Fruit fly (Drosophila melanogaster) whole organism, wandering third instar larva: ENCODE data around the gene CG14109.

Experiments used
- Abd-B ChIP-seq: fragments of >200 bp; optimal IDR thresholded peaks from 2 replicates; lab custom pipeline; 2017; ENCODE audit warnings: missing biosample characterization, missing genetic modification characterization
- CG9705 ChIP-seq: fragments of 200-800 bp; sonication (Bioruptor generic); optimal IDR thresholded peaks from 2 replicates; lab custom pipeline; 2018; ENCODE audit warnings: missing biosample characterization, mild to moderate bottlenecking, missing genetic modification characterization
- CrebA ChIP-seq: fragments of 200-800 bp; sonication (Bioruptor generic); optimal IDR thresholded peaks from 2 replicates; lab custom pipeline; 2016; ENCODE audit warnings: missing biosample characterization, mild to moderate bottlenecking, missing genetic modification characterization, borderline replicate concordance
- Dfd ChIP-seq: fragments of >200 bp; optimal IDR thresholded peaks from 2 replicates; lab custom pipeline; 2017; ENCODE audit warnings: missing biosample characterization, missing genetic modification characterization
- Dif ChIP-seq: fragments of 200-275, 200-300 bp; sonication (Bioruptor generic); optimal IDR thresholded peaks from 2 replicates; lab custom pipeline; 2018; ENCODE audit warnings: missing biosample characterization, missing genetic modification characterization; ENCODE audit not compliant: partially characterized antibody
- GATAd ChIP-seq: sonication (Bioruptor generic); optimal IDR thresholded peaks from 2 replicates; lab custom pipeline; 2016; ENCODE audit warnings: missing biosample characterization, missing genetic modification characterization
- HLH106 ChIP-seq: fragments of 200-800 bp; optimal IDR thresholded peaks from 3 replicates; lab custom pipeline; 2019; ENCODE audit warnings: missing biosample characterization, mild to moderate bottlenecking, missing genetic modification characterization, moderate library complexity
- Hnf4 ChIP-seq: fragments of 200-800 bp; sonication (Bioruptor generic); optimal IDR thresholded peaks from 2 replicates; lab custom pipeline; 2016; ENCODE audit warnings: missing biosample characterization, mild to moderate bottlenecking, missing genetic modification characterization
- Hr78 ChIP-seq: fragments of >200 bp; optimal IDR thresholded peaks from 2 replicates; lab custom pipeline; 2017; ENCODE audit warnings: missing biosample characterization, missing genetic modification characterization
- Mio ChIP-seq: sonication (Bioruptor generic); optimal IDR thresholded peaks from 2 replicates; lab custom pipeline; 2016; ENCODE audit warnings: missing biosample characterization, missing genetic modification characterization
- OdsH ChIP-seq: fragments of 200-800 bp; sonication (Bioruptor generic); optimal IDR thresholded peaks from 2 replicates; lab custom pipeline; 2016; ENCODE audit warnings: missing biosample characterization, mild to moderate bottlenecking, missing genetic modification characterization
- Rel ChIP-seq, 2 experiments: fragments of 200-800 bp; sonication (Bioruptor generic) in 1 of 2; optimal IDR thresholded peaks; 2 replicates in 1 of 2; 3 replicates in 1 of 2; lab custom pipeline; 2016 to 2019; ENCODE audit warnings: mild to moderate bottlenecking in 2 of 2, missing biosample characterization in 2 of 2, missing genetic modification characterization in 2 of 2, moderate library complexity in 1 of 2
- Sp1 ChIP-seq: fragments of 200-800 bp; sonication (Bioruptor generic); optimal IDR thresholded peaks from 3 replicates; lab custom pipeline; 2019; ENCODE audit warnings: missing biosample characterization, mild to moderate bottlenecking, missing genetic modification characterization, moderate library complexity
- brk ChIP-seq: fragments of 200-800 bp; sonication (Bioruptor generic); optimal IDR thresholded peaks from 2 replicates; lab custom pipeline; 2016; ENCODE audit warnings: missing biosample characterization, mild to moderate bottlenecking, missing genetic modification characterization
- dmrt93B ChIP-seq: fragments of 200-800 bp; sonication (Bioruptor generic); optimal IDR thresholded peaks from 2 replicates; lab custom pipeline; 2018; ENCODE audit warnings: missing biosample characterization, mild to moderate bottlenecking, missing genetic modification characterization
- ey ChIP-seq: fragments of 200-800 bp; sonication (Bioruptor generic); optimal IDR thresholded peaks from 2 replicates; lab custom pipeline; 2016; ENCODE audit warnings: missing biosample characterization, missing genetic modification characterization
- fru ChIP-seq: fragments of 200-800 bp; sonication (Bioruptor generic); optimal IDR thresholded peaks from 3 replicates; lab custom pipeline; 2016; ENCODE audit warnings: missing biosample characterization, mild to moderate bottlenecking, missing genetic modification characterization
- h ChIP-seq: fragments of 200-800 bp; sonication (Bioruptor generic); optimal IDR thresholded peaks from 3 replicates; lab custom pipeline; 2016; ENCODE audit warnings: missing biosample characterization, mild to moderate bottlenecking, missing genetic modification characterization
- jim ChIP-seq: fragments of 175-275, 200-325 bp; sonication (Bioruptor generic); optimal IDR thresholded peaks from 2 replicates; lab custom pipeline; 2016; ENCODE audit warnings: missing biosample characterization, mild to moderate bottlenecking, missing genetic modification characterization
- lola ChIP-seq: fragments of >200 bp; optimal IDR thresholded peaks from 2 replicates; lab custom pipeline; 2017; ENCODE audit warnings: missing biosample characterization, missing genetic modification characterization
- pan ChIP-seq: fragments of >200 bp; optimal IDR thresholded peaks from 2 replicates; lab custom pipeline; 2017
- psq ChIP-seq: fragments of 200-800 bp; sonication (Bioruptor generic); optimal IDR thresholded peaks from 3 replicates; lab custom pipeline; 2017; ENCODE audit warnings: missing biosample characterization, mild to moderate bottlenecking, missing genetic modification characterization, moderate library complexity
- rgr ChIP-seq: fragments of 200-800 bp; sonication (Bioruptor generic); optimal IDR thresholded peaks from 3 replicates; lab custom pipeline; 2016; ENCODE audit warnings: missing biosample characterization, mild to moderate bottlenecking, missing genetic modification characterization
- sage ChIP-seq: fragments of 200-800 bp; sonication (Bioruptor generic); optimal IDR thresholded peaks from 2 replicates; lab custom pipeline; 2016; ENCODE audit warnings: missing biosample characterization, mild to moderate bottlenecking, missing genetic modification characterization
- sv ChIP-seq: fragments of 200-800 bp; sonication (Bioruptor generic); optimal IDR thresholded peaks from 3 replicates; lab custom pipeline; 2016; ENCODE audit warnings: missing biosample characterization, missing genetic modification characterization
- tai ChIP-seq: sonication (Bioruptor generic); optimal IDR thresholded peaks from 2 replicates; lab custom pipeline; 2016; ENCODE audit warnings: missing biosample characterization, missing genetic modification characterization
- usp ChIP-seq: fragments of >200 bp; optimal IDR thresholded peaks from 2 replicates; lab custom pipeline; 2017; ENCODE audit warnings: missing biosample characterization, missing genetic modification characterization
- woc ChIP-seq: sonication (Bioruptor generic); optimal IDR thresholded peaks from 2 replicates; lab custom pipeline; 2016; ENCODE audit warnings: missing biosample characterization, mild to moderate bottlenecking, missing genetic modification characterization

Gene CG14109

dm6 chr3L:13433522-13433921 lies 7.2 kb upstream of the CG14109 start:
- TF ChIP-seq usp (GFP tag; lab: Kevin White, UChicago) (no peak), jim (GFP tag; lab: Kevin White, UChicago) (no peak), rgr (GFP tag; lab: Kevin White, UChicago) (no peak)

DNA sequence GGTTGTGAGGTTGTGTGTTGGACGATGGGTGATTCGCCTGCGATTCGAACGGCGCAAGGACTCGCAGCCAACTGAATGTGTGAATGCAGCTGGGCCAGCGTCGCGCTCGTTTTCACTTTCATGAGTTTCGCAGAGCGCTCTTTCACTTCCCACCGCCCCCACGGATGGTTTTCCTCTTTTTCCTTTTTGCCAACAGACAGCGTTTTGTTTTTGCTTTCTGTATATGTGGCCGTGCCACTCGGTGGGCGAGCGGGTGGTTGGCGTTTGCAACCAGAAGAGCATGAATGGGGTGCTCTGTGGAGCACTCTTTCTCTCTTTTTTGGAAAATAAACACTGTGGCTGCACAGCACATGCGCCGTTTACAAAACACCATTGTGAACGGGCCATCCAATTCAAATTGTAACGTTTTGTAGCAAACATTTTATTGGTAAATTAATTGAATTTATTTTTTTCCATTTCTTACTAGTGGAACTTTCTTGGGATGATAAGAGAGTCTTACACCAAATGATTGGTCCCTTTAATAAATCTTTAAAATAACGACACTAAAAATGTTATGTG lies 5.5 kb upstream of the CG14109 start, which contains the start of gene CG10713:
CG10713 (minus strand) TSS at position 60 of the 558 bp plus-strand sequence.
- TF ChIP-seq Sp1 (GFP tag; lab: Kevin White, UChicago) (peak; percentile 5), jim (GFP tag; lab: Kevin White, UChicago) (no peak), Abd-B (GFP tag; lab: Kevin White, UChicago) (no peak)
- TF ChIP-seq, all 38 proteins: peak for 1

DNA sequence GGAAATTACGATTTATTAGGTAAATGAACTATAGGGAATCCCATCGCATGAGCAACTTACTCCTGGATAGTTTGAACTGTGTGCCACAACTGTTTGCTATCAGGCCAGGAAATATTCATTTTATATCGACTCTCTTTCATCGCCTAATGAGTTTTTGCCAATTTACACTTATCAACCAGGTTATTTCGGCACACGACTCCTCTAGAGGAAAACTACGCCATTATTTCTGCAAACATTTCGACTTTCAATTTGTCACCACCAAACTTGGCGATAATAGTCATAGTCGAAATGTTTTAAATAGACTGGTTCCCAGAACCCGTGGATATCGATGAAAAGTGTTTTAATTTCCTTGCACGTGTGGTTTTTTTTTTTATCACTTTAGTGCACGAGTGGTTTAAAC lies 3.7 kb upstream of the CG14109 start, which contains the start of gene CG10154:
CG10154 (minus strand) TSS at position 101 of the 400 bp plus-strand sequence.
- TF ChIP-seq GATAd (GFP tag; lab: Kevin White, UChicago), result no peak

DNA sequence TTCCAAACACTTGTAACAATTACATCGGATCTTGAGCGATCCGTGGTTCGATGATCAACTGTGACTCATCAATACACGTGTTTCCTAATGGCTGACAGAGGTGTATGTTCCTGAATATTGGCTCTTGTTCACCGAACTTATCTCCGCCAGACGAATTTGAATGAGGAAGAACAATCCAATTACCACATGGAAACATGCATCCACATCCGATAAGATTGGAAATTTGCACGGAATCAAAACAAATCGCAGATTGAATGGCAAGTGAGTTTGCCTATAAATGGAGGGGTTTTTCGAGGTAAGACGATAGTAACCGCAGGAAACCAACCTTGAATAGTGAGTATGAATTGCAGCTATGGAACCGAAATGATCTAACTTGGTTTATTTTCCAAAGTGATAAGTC lies 3.1 kb upstream of the CG14109 start, which contains the start of gene CG10725:
CG10725 (plus strand) TSS at position 301 of the 400 bp plus-strand sequence.
- no peak for TF ChIP-seq brk
- TF ChIP-seq CG9705 (GFP tag; lab: Kevin White, UChicago), result no peak
- TF ChIP-seq lola (GFP tag; lab: Kevin White, UChicago), result no peak
- TF ChIP-seq rgr (GFP tag; lab: Kevin White, UChicago), result no peak
- TF ChIP-seq Dif (GFP tag; lab: Kevin White, UChicago), result no peak
- no peak for TF ChIP-seq ey (GFP tag; lab: Kevin White, UChicago)
- TF ChIP-seq h, result no peak
- TF ChIP-seq Hr78, result no peak
- no peak for TF ChIP-seq fru (GFP tag; lab: Kevin White, UChicago)
- no peak for TF ChIP-seq HLH106 (tag; lab: Kevin White, UChicago)
- no peak for TF ChIP-seq Rel (GFP tag; optimal IDR thresholded peaks at IDR 0.05; lab: Kevin White, UChicago)
- no peak for TF ChIP-seq Rel (tag; optimal IDR thresholded peaks at IDR 0.05; lab: Kevin White, UChicago)
- no peak for TF ChIP-seq CrebA (GFP tag; lab: Kevin White, UChicago)
- TF ChIP-seq psq (GFP tag; lab: Kevin White, UChicago), result no peak
- no peak for TF ChIP-seq pan (lab: Kevin White, UChicago)
- no peak for TF ChIP-seq dmrt93B (GFP tag; lab: Kevin White, UChicago)
- TF ChIP-seq GATAd (GFP tag; lab: Kevin White, UChicago), result no peak

DNA sequence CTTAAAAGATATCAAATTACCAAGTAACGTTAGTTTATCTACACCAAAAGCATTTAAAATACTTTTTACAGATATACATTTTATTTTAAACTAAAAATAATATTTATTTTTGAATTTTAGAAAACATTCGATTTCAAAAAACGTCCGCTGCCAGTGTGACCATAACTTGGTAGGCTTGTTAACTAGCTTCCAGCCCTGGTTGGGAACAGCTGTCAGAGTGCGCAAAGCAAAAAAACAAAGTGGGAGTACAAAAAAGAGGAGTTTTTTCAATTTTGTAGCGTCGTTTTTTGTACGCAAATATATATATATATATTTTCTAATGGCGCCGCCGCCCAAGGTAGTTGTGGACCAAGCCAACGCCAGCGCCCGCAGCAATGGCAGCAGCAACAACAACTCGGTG lies 1.7 kb downstream of the CG14109 start, which contains the start of gene cmb:
cmb (plus strand) TSS at position 195 of the 400 bp plus-strand sequence.
- no peak for TF ChIP-seq Mio (GFP tag; lab: Kevin White, UChicago)
- peak; percentile 2 for TF ChIP-seq rgr (GFP tag; lab: Kevin White, UChicago)
- no peak for TF ChIP-seq woc
- TF ChIP-seq Rel (GFP tag; optimal IDR thresholded peaks at IDR 0.05; lab: Kevin White, UChicago), result no peak
- TF ChIP-seq Rel (tag; optimal IDR thresholded peaks at IDR 0.05; lab: Kevin White, UChicago), result peak; percentile 33
- TF ChIP-seq OdsH, result no peak
- TF ChIP-seq Hnf4 (GFP tag; lab: Kevin White, UChicago), result no peak
- no peak for TF ChIP-seq usp (GFP tag; lab: Kevin White, UChicago)
- peak; percentile 34 for TF ChIP-seq sage (GFP tag; lab: Kevin White, UChicago)
- no peak for TF ChIP-seq Dfd (GFP tag; lab: Kevin White, UChicago)
- TF ChIP-seq GATAd (GFP tag; lab: Kevin White, UChicago), result no peak
- TF ChIP-seq jim (GFP tag; lab: Kevin White, UChicago), result peak; percentile 84
- TF ChIP-seq sv (GFP tag; lab: Kevin White, UChicago), result no peak
- TF ChIP-seq tai (GFP tag; lab: Kevin White, UChicago), result no peak
- peak; percentile 68 for TF ChIP-seq Sp1 (GFP tag; lab: Kevin White, UChicago)
- TF ChIP-seq fru (GFP tag; lab: Kevin White, UChicago), result no peak
- TF ChIP-seq brk, result no peak
- TF ChIP-seq HLH106 (tag; lab: Kevin White, UChicago), result peak; percentile 34
